Fruit fly (Drosophila melanogaster) whole organism, prepupa: Measurements from ENCODE around the gene CG4935.

ENCODE experiments used
- CG10631 ChIP-seq: fragments of 200-800 bp; sonication (Bioruptor generic); optimal IDR thresholded peaks from 2 replicates; lab custom pipeline; 2016; ENCODE audit warnings: missing biosample characterization, missing genetic modification characterization
- CG10669 ChIP-seq: fragments of 200-800 bp; sonication (Bioruptor generic); optimal IDR thresholded peaks from 3 replicates; lab custom pipeline; 2018; ENCODE audit warnings: missing biosample characterization, mild to moderate bottlenecking, missing genetic modification characterization, moderate library complexity
- CG11294 ChIP-seq: fragments of 200-800 bp; sonication (Bioruptor generic); IDR thresholded peaks from 2 replicates; pipeline ENCODE4 v1.3.6; 2022; ENCODE audit warnings: missing biosample characterization, missing genetic modification characterization
- CG11762 ChIP-seq: fragments of 200-800 bp; sonication (Bioruptor generic); optimal IDR thresholded peaks from 3 replicates; lab custom pipeline; 2016; ENCODE audit warnings: missing biosample characterization, missing genetic modification characterization; ENCODE audit not compliant: insufficient read depth
- CG15336 ChIP-seq: fragments of 200-800 bp; sonication (Bioruptor generic); IDR thresholded peaks from 2 replicates; pipeline ENCODE4 v1.3.6; 2022; ENCODE audit warnings: missing biosample characterization, missing genetic modification characterization
- CG1621 ChIP-seq: fragments of 200-800 bp; sonication (Bioruptor generic); optimal IDR thresholded peaks from 3 replicates; lab custom pipeline; 2018; ENCODE audit warnings: missing biosample characterization, mild to moderate bottlenecking, missing genetic modification characterization
- CG3032 ChIP-seq: fragments of 200-800 bp; optimal IDR thresholded peaks from 2 replicates; lab custom pipeline; 2019; ENCODE audit warnings: missing biosample characterization, mild to moderate bottlenecking, missing genetic modification characterization, moderate library complexity
- CG31627 ChIP-seq: fragments of 200-800 bp; sonication (Bioruptor generic); optimal IDR thresholded peaks from 3 replicates; lab custom pipeline; 2016; ENCODE audit warnings: missing biosample characterization, missing genetic modification characterization
- CG34406 ChIP-seq: fragments of 200-800 bp; sonication (Bioruptor generic); optimal IDR thresholded peaks from 3 replicates; lab custom pipeline; 2016; ENCODE audit warnings: missing biosample characterization, missing genetic modification characterization
- CG4318 ChIP-seq: fragments of 200-800 bp; sonication (Bioruptor generic); optimal IDR thresholded peaks from 3 replicates; lab custom pipeline; 2017; ENCODE audit warnings: missing biosample characterization, mild to moderate bottlenecking, missing genetic modification characterization
- CG6276 ChIP-seq: fragments of 200-800 bp; sonication (Bioruptor generic); optimal IDR thresholded peaks from 2 replicates; lab custom pipeline; 2017; ENCODE audit warnings: missing biosample characterization, mild to moderate bottlenecking, missing genetic modification characterization
- CG6792 ChIP-seq: fragments of 200-800 bp; sonication (Bioruptor generic); optimal IDR thresholded peaks from 3 replicates; lab custom pipeline; 2016; ENCODE audit warnings: missing biosample characterization, missing genetic modification characterization
- CG6854 ChIP-seq: fragments of 200-800 bp; sonication (Bioruptor generic); optimal IDR thresholded peaks from 2 replicates; lab custom pipeline; 2017; ENCODE audit warnings: missing biosample characterization, mild to moderate bottlenecking, missing genetic modification characterization
- CG7368 ChIP-seq: fragments of 200-800 bp; sonication (Bioruptor generic); optimal IDR thresholded peaks from 3 replicates; lab custom pipeline; 2016; ENCODE audit warnings: missing biosample characterization, missing genetic modification characterization
- CG8119 ChIP-seq: fragments of 200-800 bp; sonication (Bioruptor generic); IDR thresholded peaks from 3 replicates; pipeline ENCODE4 v1.3.6; 2022; ENCODE audit warnings: missing biosample characterization, missing genetic modification characterization
- CG8319 ChIP-seq: fragments of 200-800 bp; sonication (Bioruptor generic); optimal IDR thresholded peaks from 3 replicates; lab custom pipeline; 2016; ENCODE audit warnings: missing biosample characterization, missing genetic modification characterization
- CG9139 ChIP-seq: fragments of 200-800 bp; sonication (Bioruptor generic); optimal IDR thresholded peaks from 3 replicates; lab custom pipeline; 2017; ENCODE audit warnings: missing biosample characterization, mild to moderate bottlenecking, missing genetic modification characterization
- Eip75B ChIP-seq: fragments of 200-800 bp; sonication (Bioruptor generic); optimal IDR thresholded peaks from 3 replicates; lab custom pipeline; 2016; ENCODE audit warnings: missing biosample characterization, missing genetic modification characterization
- Eip78C ChIP-seq: fragments of 200-800 bp; sonication (Bioruptor generic); peaks from one replicate; lab custom pipeline; 2016; ENCODE audit warnings: missing biosample characterization, missing genetic modification characterization
- Eip93F ChIP-seq: fragments of 200-800 bp; sonication (Bioruptor generic); optimal IDR thresholded peaks from 2 replicates; lab custom pipeline; 2016; ENCODE audit warnings: missing biosample characterization, mild to moderate bottlenecking, missing genetic modification characterization
- Ets21C ChIP-seq: fragments of 200-800 bp; sonication (Bioruptor generic); optimal IDR thresholded peaks from 3 replicates; lab custom pipeline; 2016; ENCODE audit warnings: missing biosample characterization, missing genetic modification characterization
- Gug ChIP-seq: fragments of 200-800 bp; sonication (Bioruptor generic); IDR thresholded peaks from 2 replicates; pipeline ENCODE4 v1.3.6; 2022; ENCODE audit warnings: missing biosample characterization, missing genetic modification characterization
- Hr39 ChIP-seq: fragments of 200-800 bp; sonication (Bioruptor generic); optimal IDR thresholded peaks from 2 replicates; lab custom pipeline; 2016; ENCODE audit warnings: missing biosample characterization, missing genetic modification characterization
- Hr4 ChIP-seq: fragments of 200-800 bp; sonication (Bioruptor generic); optimal IDR thresholded peaks from 3 replicates; lab custom pipeline; 2016; ENCODE audit warnings: missing biosample characterization, missing genetic modification characterization
- Lpt ChIP-seq: fragments of 200-800 bp; sonication (Bioruptor generic); optimal IDR thresholded peaks from 3 replicates; lab custom pipeline; 2016; ENCODE audit warnings: missing biosample characterization, missing genetic modification characterization
- Smox ChIP-seq: fragments of 200-800 bp; sonication (Bioruptor generic); optimal IDR thresholded peaks from 3 replicates; lab custom pipeline; 2016; ENCODE audit warnings: missing biosample characterization, missing genetic modification characterization
- Sox15 ChIP-seq: fragments of 200-800 bp; sonication (Bioruptor generic); optimal IDR thresholded peaks from 3 replicates; lab custom pipeline; 2016; ENCODE audit warnings: missing biosample characterization, missing genetic modification characterization
- achi ChIP-seq: fragments of 200-800 bp; sonication (Bioruptor generic); optimal IDR thresholded peaks from 3 replicates; lab custom pipeline; 2016; ENCODE audit warnings: missing biosample characterization, missing genetic modification characterization
- acj6 ChIP-seq: fragments of 200-800 bp; sonication (Bioruptor generic); optimal IDR thresholded peaks from 3 replicates; lab custom pipeline; 2016; ENCODE audit warnings: missing biosample characterization, missing genetic modification characterization
- dac ChIP-seq: fragments of 200-800 bp; sonication (Bioruptor generic); optimal IDR thresholded peaks from 2 replicates; lab custom pipeline; 2017; ENCODE audit warnings: missing biosample characterization, mild to moderate bottlenecking, missing genetic modification characterization
- dsx ChIP-seq: fragments of 200-800 bp; optimal IDR thresholded peaks from 3 replicates; lab custom pipeline; 2019; ENCODE audit warnings: missing biosample characterization, mild to moderate bottlenecking, missing genetic modification characterization, moderate library complexity; ENCODE audit not compliant: poor library complexity, severe bottlenecking
- eg ChIP-seq: fragments of 200-800 bp; sonication (Bioruptor generic); IDR thresholded peaks from 3 replicates; pipeline ENCODE4 v1.3.6; 2022; ENCODE audit warnings: missing biosample characterization, missing genetic modification characterization
- fd59A ChIP-seq: fragments of 200-800 bp; sonication (Bioruptor generic); optimal IDR thresholded peaks from 2 replicates; lab custom pipeline; 2017; ENCODE audit warnings: missing biosample characterization, mild to moderate bottlenecking, missing genetic modification characterization, missing genetic modification reagents
- fd85E ChIP-seq: fragments of 200-800 bp; sonication (Bioruptor generic); optimal IDR thresholded peaks from 3 replicates; lab custom pipeline; 2016; ENCODE audit warnings: missing biosample characterization, missing genetic modification characterization
- fkh ChIP-seq: fragments of 200-800 bp; sonication (Bioruptor generic); optimal IDR thresholded peaks from 3 replicates; lab custom pipeline; 2017; ENCODE audit warnings: missing biosample characterization, mild to moderate bottlenecking, missing genetic modification characterization, moderate library complexity
- lz ChIP-seq: fragments of 200-800 bp; sonication (Bioruptor generic); optimal IDR thresholded peaks from 3 replicates; lab custom pipeline; 2016; ENCODE audit warnings: missing biosample characterization, missing genetic modification characterization
- net ChIP-seq: fragments of 200-800 bp; sonication (Bioruptor generic); optimal IDR thresholded peaks from 3 replicates; lab custom pipeline; 2016; ENCODE audit warnings: missing biosample characterization, missing genetic modification characterization
- pdm3 ChIP-seq: fragments of 200-800 bp; sonication (Bioruptor generic); optimal IDR thresholded peaks from 3 replicates; lab custom pipeline; 2016; ENCODE audit warnings: missing biosample characterization, missing genetic modification characterization
- salr ChIP-seq, 2 experiments: fragments of 200-800 bp; sonication (Bioruptor generic); optimal IDR thresholded peaks; 3 replicates each; lab custom pipeline; 2016 to 2018; ENCODE audit warnings: missing biosample characterization in 2 of 2, missing genetic modification characterization in 2 of 2, mild to moderate bottlenecking in 1 of 2
- ss ChIP-seq, 2 experiments: fragments of 200-800 bp; sonication (Bioruptor generic); optimal IDR thresholded peaks; 2 replicates in 1 of 2; 3 replicates in 1 of 2; lab custom pipeline; 2017 to 2018; ENCODE audit warnings: mild to moderate bottlenecking in 2 of 2, missing biosample characterization in 2 of 2, missing genetic modification characterization in 2 of 2, moderate library complexity in 1 of 2
- svp ChIP-seq: fragments of 200-800 bp; sonication (Bioruptor generic); peaks from one replicate; lab custom pipeline; 2016; ENCODE audit warnings: missing biosample characterization, missing genetic modification characterization
- topi ChIP-seq: fragments of 200-800 bp; sonication (Bioruptor generic); optimal IDR thresholded peaks from 3 replicates; lab custom pipeline; 2016; ENCODE audit warnings: missing biosample characterization, missing genetic modification characterization

Gene CG4935

DNA sequence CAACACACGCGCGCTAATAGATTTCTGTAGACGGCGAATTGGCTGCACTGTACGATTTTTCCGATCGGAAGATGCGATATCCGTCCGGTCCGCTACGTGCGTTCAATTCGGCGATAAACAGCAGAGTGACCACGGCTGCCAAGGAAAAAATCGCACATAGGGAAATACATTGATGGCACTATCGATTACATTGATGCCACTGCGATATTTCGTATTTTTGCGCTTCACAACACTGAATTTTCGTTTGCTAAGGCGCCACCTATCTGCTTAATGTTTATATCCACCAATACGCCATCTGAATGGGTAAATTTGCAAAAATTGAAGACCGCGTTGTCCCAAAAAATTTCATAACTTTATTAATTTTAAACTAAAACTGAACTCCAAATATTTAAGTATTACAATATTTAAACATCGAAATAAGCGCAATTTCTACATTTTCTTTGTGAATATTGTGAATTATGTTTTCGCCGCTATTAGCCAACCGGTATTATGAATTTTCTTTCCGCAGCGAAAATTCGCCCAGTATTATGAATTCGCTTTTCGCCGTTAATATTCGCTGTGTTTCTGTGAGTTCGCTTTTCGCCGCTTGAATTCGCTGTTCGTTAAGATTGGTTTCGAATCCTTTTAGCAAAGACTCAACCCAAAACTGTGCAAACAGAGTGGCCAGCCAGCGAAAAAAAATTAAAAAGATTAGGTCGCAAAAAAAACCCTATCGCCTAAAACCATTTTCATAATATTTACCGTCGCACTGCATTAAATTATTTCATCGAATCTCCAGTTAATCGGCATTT, 25.9 kb downstream of the CG4935 start, which contains the start of the genes crp and pkaap (continued):
- TF ChIP-seq salr (GFP tag; optimal IDR thresholded peaks at IDR 0.05; lab: Kevin White, UChicago) = peak in 1 of 2 experiments; percentile 27
- TF ChIP-seq fkh = peak; percentile 94
- peak; percentile 54 for TF ChIP-seq topi (GFP tag; lab: Kevin White, UChicago)
- TF ChIP-seq CG4318 (GFP tag; lab: Kevin White, UChicago) = no peak
- peak; percentile 80 for TF ChIP-seq Eip78C (GFP tag; lab: Kevin White, UChicago)
- TF ChIP-seq ss (GFP tag; optimal IDR thresholded peaks at IDR 0.05; lab: Kevin White, UChicago) = peak; percentile 37 to 57
- TF ChIP-seq svp (GFP tag; lab: Kevin White, UChicago) = no peak
- peak; percentile 60 for TF ChIP-seq Ets21C (GFP tag; lab: Kevin White, UChicago)
- TF ChIP-seq CG3032 (tag; lab: Kevin White, UChicago) = peak; percentile 21
- no peak for TF ChIP-seq CG11762 (GFP tag; lab: Kevin White, UChicago)
- peak; percentile 69 for TF ChIP-seq dsx
- peak; percentile 27 for TF ChIP-seq dac
- no peak for TF ChIP-seq Lpt (GFP tag; lab: Kevin White, UChicago)
- no peak for TF ChIP-seq fd59A (GFP tag; lab: Kevin White, UChicago)
- TF ChIP-seq CG15336 (GFP tag; lab: Robert Waterston, UW) = no peak
- peak; percentile 65 for TF ChIP-seq CG1621 (tag; lab: Kevin White, UChicago)
- peak; percentile 77 for TF ChIP-seq pdm3 (GFP tag; lab: Kevin White, UChicago)
- TF ChIP-seq CG6792 (GFP tag; lab: Kevin White, UChicago) = peak; percentile 41
- TF ChIP-seq CG8119 (GFP tag; lab: Robert Waterston, UW) = no peak
- TF ChIP-seq Hr4 = peak; percentile 49
- TF ChIP-seq Sox15 (GFP tag; lab: Kevin White, UChicago) = peak; percentile 25
- TF ChIP-seq Hr39 (GFP tag; lab: Kevin White, UChicago) = peak; percentile 81
- TF ChIP-seq CG31627 (GFP tag; lab: Kevin White, UChicago) = peak; percentile 83
- TF ChIP-seq CG9139 = peak; percentile 57
- TF ChIP-seq Smox (GFP tag; lab: Kevin White, UChicago) = peak; percentile 77
- TF ChIP-seq fd85E = peak; percentile 48

dm6 chr2L:16288393-16288731, 26.4 kb downstream of the CG4935 start:
- no peak for TF ChIP-seq Gug (GFP tag; lab: Robert Waterston, UW)
- no peak for TF ChIP-seq CG10631 (GFP tag; lab: Kevin White, UChicago)
- no peak for TF ChIP-seq CG4318 (GFP tag; lab: Kevin White, UChicago)
- TF ChIP-seq CG8319 (GFP tag; lab: Kevin White, UChicago) = no peak
- no peak for TF ChIP-seq CG10669 (GFP tag; lab: Kevin White, UChicago)
- TF ChIP-seq CG7368 = no peak

DNA sequence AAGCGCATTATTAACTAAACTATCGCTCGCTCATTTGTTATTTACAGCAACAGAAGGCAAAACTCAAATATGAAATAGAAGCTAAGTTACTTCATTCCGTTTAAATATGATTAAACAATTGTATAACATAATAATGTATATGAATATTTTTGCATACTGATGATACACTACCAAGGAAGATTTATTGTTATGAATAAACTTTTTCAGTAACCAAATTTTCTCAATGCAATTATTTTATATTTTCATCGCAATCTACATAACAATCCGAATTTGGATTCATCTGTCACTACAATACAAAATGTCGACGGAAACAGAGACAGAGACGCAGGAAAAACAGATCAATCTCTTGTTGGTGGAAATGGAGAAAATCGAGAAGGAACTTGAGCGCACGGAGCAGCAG, 29.0 kb downstream of the CG4935 start, which contains the start of gene CG17329:
CG17329 (plus strand) TSS at position 301 of the 400 bp plus-strand sequence.
- no peak for TF ChIP-seq CG11294 (GFP tag; lab: Robert Waterston, UW)
- no peak for TF ChIP-seq dsx
- no peak for TF ChIP-seq Eip75B (GFP tag; lab: Kevin White, UChicago)
- no peak for TF ChIP-seq CG6276 (GFP tag; lab: Kevin White, UChicago)
- TF ChIP-seq Eip93F (GFP tag; lab: Kevin White, UChicago) = no peak
- TF ChIP-seq Smox (GFP tag; lab: Kevin White, UChicago) = no peak
- no peak for TF ChIP-seq acj6 (GFP tag; lab: Kevin White, UChicago)
- no peak for TF ChIP-seq CG6854 (GFP tag; lab: Kevin White, UChicago)
- TF ChIP-seq achi (GFP tag; lab: Kevin White, UChicago) = no peak
- TF ChIP-seq CG34406 (GFP tag; lab: Kevin White, UChicago) = no peak
- no peak for TF ChIP-seq lz
- no peak for TF ChIP-seq eg (GFP tag; lab: Robert Waterston, UW)
- no peak for TF ChIP-seq fd85E
- no peak for TF ChIP-seq CG7368
- TF ChIP-seq net (GFP tag; lab: Kevin White, UChicago) = no peak
- no peak for TF ChIP-seq CG1621 (tag; lab: Kevin White, UChicago)
- TF ChIP-seq, all 60 proteins: peak for 0
